Worm (Caenorhabditis elegans) whole organism, early embryonic: Measurements from ENCODE around the gene F32G8.2.

Experiments
- B0310.2 ChIP-seq: sonication (generic microtip); optimal IDR thresholded peaks from 2 replicates; lab custom pipeline; 2016; ENCODE audit warnings: mild to moderate bottlenecking, missing genetic modification characterization, missing compliant biosample characterization
- flt-1 ChIP-seq: fragments of 200-800 bp; sonication (Bioruptor generic); IDR thresholded peaks from 2 replicates; pipeline ENCODE4 v1.3.6; 2022; ENCODE audit warnings: missing genetic modification characterization, missing compliant biosample characterization
- hmg-4 ChIP-seq: fragments of 200-800 bp; sonication (Bioruptor generic); optimal IDR thresholded peaks from 2 replicates; lab custom pipeline; 2018; ENCODE audit warnings: mild to moderate bottlenecking, missing genetic modification characterization, missing compliant biosample characterization
- tra-4 ChIP-seq: sonication (generic microtip); optimal IDR thresholded peaks from 2 replicates; lab custom pipeline; 2017; ENCODE audit warnings: missing genetic modification characterization, missing compliant biosample characterization

- TF ChIP-seq hmg-4: no peak
- no peak for TF ChIP-seq B0310.2 (tag; lab: Kevin White, UChicago)
- no peak for TF ChIP-seq flt-1 (GFP tag; lab: Robert Waterston, UW)
- no peak for TF ChIP-seq tra-4 (tag; lab: Kevin White, UChicago)
Measured at ce11 chrV:10578938-10579337, 29.1 kb downstream of the F32G8.2 start, which contains the start of the genes erh-1 and lpd-9.
